Worm (Caenorhabditis elegans) whole organism, L3 larva: ENCODE results near the gene sqd-1.

Source experiments
- R02D3.7 ChIP-seq: fragments of 150-350 bp; optimal IDR thresholded peaks from 2 replicates; lab custom pipeline; 2014; ENCODE audit warnings: missing biosample characterization, missing genetic modification characterization
- ZK546.5 ChIP-seq: sonication (generic microtip); optimal IDR thresholded peaks from 2 replicates; lab custom pipeline; 2017; ENCODE audit warnings: missing biosample characterization, missing genetic modification characterization
- aly-2 ChIP-seq: fragments of 150-350 bp; optimal IDR thresholded peaks from 2 replicates; lab custom pipeline; 2014; ENCODE audit warnings: missing biosample characterization, missing genetic modification characterization
- ama-1 ChIP-seq: fragments of 150-350 bp; optimal IDR thresholded peaks from 2 replicates; lab custom pipeline; 2018
- ceh-16 ChIP-seq: sonication (generic microtip); optimal IDR thresholded peaks from 2 replicates; lab custom pipeline; 2017; ENCODE audit warnings: missing biosample characterization, missing genetic modification characterization
- ceh-28 ChIP-seq: fragments of 150-350 bp; optimal IDR thresholded peaks from 2 replicates; lab custom pipeline; 2014; ENCODE audit warnings: missing biosample characterization, missing genetic modification reagents, missing genetic modification characterization
- ceh-82 ChIP-seq: fragments of 150-350 bp; optimal IDR thresholded peaks from 2 replicates; lab custom pipeline; 2014; ENCODE audit warnings: missing biosample characterization, missing genetic modification characterization
- ceh-9 ChIP-seq: sonication (generic microtip); optimal IDR thresholded peaks from 2 replicates; lab custom pipeline; 2018; ENCODE audit warnings: missing biosample characterization, missing genetic modification characterization
- daf-12 ChIP-seq: fragments of 150-350 bp; optimal IDR thresholded peaks from 2 replicates; lab custom pipeline; 2014; ENCODE audit warnings: missing biosample characterization, missing genetic modification reagents, missing genetic modification characterization
- egl-27 ChIP-seq: sonication (generic microtip); optimal IDR thresholded peaks from 4 replicates; lab custom pipeline; 2017; ENCODE audit warnings: missing biosample characterization, missing genetic modification reagents, missing genetic modification characterization
- egl-5 ChIP-seq: fragments of 150-350 bp; optimal IDR thresholded peaks from 2 replicates; lab custom pipeline; 2017; ENCODE audit warnings: missing biosample characterization, missing genetic modification reagents, missing genetic modification characterization, inconsistent platforms
- elt-1 ChIP-seq: fragments of 150-350 bp; optimal IDR thresholded peaks from 2 replicates; lab custom pipeline; 2014; ENCODE audit warnings: missing biosample characterization, missing genetic modification characterization
- elt-2 ChIP-seq: sonication (generic microtip); optimal IDR thresholded peaks from 2 replicates; lab custom pipeline; 2016; ENCODE audit warnings: missing genetic modification reagents, mild to moderate bottlenecking, missing genetic modification characterization, missing compliant biosample characterization
- elt-3 ChIP-seq, 3 experiments: fragments of 150-350 bp in 1 of 3; sonication (generic microtip) in 2 of 3; optimal IDR thresholded peaks; 2 replicates in 2 of 3; 4 replicates in 1 of 3; lab custom pipeline; 2014 to 2017; ENCODE audit warnings: missing biosample characterization in 3 of 3, missing genetic modification characterization in 3 of 3
- eor-1 ChIP-seq, 2 experiments: fragments of 150-350 bp; optimal IDR thresholded peaks; 2 replicates each; lab custom pipeline; 2014 to 2018; ENCODE audit warnings: missing biosample characterization in 2 of 2, missing genetic modification characterization in 2 of 2
- fkh-10 ChIP-seq: sonication (generic microtip); optimal IDR thresholded peaks from 2 replicates; lab custom pipeline; 2017; ENCODE audit warnings: missing biosample characterization, missing genetic modification reagents, missing genetic modification characterization
- fkh-2 ChIP-seq: fragments of 150-350 bp; optimal IDR thresholded peaks from 2 replicates; lab custom pipeline; 2014; ENCODE audit warnings: missing biosample characterization, missing genetic modification reagents, missing genetic modification characterization
- fos-1 ChIP-seq: fragments of 150-350 bp; optimal IDR thresholded peaks from 2 replicates; lab custom pipeline; 2014; ENCODE audit warnings: missing biosample characterization, missing genetic modification characterization
- hmg-11 ChIP-seq: sonication (generic microtip); optimal IDR thresholded peaks from 2 replicates; lab custom pipeline; 2016; ENCODE audit warnings: missing genetic modification characterization, missing compliant biosample characterization
- jun-1 ChIP-seq: fragments of 150-350 bp; optimal IDR thresholded peaks from 2 replicates; lab custom pipeline; 2014; ENCODE audit warnings: missing biosample characterization, missing genetic modification reagents, missing genetic modification characterization
- lin-15B ChIP-seq: fragments of 150-350 bp; optimal IDR thresholded peaks from 2 replicates; lab custom pipeline; 2014; ENCODE audit warnings: missing biosample characterization, missing genetic modification characterization
- lin-39 ChIP-seq: fragments of 150-350 bp; optimal IDR thresholded peaks from 2 replicates; lab custom pipeline; 2018; ENCODE audit warnings: missing biosample characterization, missing genetic modification reagents, missing genetic modification characterization
- lsy-12 ChIP-seq: sonication (generic microtip); optimal IDR thresholded peaks from 2 replicates; lab custom pipeline; 2016; ENCODE audit warnings: mild to moderate bottlenecking, missing genetic modification characterization, missing compliant biosample characterization
- mdl-1 ChIP-seq: fragments of 150-350 bp; optimal IDR thresholded peaks from 2 replicates; lab custom pipeline; 2014; ENCODE audit warnings: missing biosample characterization, missing genetic modification characterization
- mml-1 ChIP-seq: fragments of 150-350 bp; sonication (generic microtip); optimal IDR thresholded peaks from 3 replicates; lab custom pipeline; 2014; ENCODE audit warnings: missing biosample characterization, missing genetic modification characterization
- nfya-1 ChIP-seq: sonication (generic microtip); optimal IDR thresholded peaks from 2 replicates; lab custom pipeline; 2017; ENCODE audit warnings: missing genetic modification characterization, mild to moderate bottlenecking, missing compliant biosample characterization, antibody characterized with exemption, moderate library complexity; ENCODE audit not compliant: insufficient read depth
- nhr-11 ChIP-seq: fragments of 150-350 bp; optimal IDR thresholded peaks from 2 replicates; lab custom pipeline; 2014; ENCODE audit warnings: missing biosample characterization, missing genetic modification characterization
- nhr-12 ChIP-seq: fragments of 150-350 bp; optimal IDR thresholded peaks from 2 replicates; lab custom pipeline; 2014; ENCODE audit warnings: missing biosample characterization, missing genetic modification characterization
- nhr-23 ChIP-seq: fragments of 150-350 bp; optimal IDR thresholded peaks from 2 replicates; lab custom pipeline; 2014; ENCODE audit warnings: missing biosample characterization, missing genetic modification reagents, missing genetic modification characterization
- nhr-237 ChIP-seq: fragments of 150-350 bp; optimal IDR thresholded peaks from 2 replicates; lab custom pipeline; 2014; ENCODE audit warnings: missing biosample characterization, missing genetic modification characterization
- nhr-25 ChIP-seq: sonication (generic microtip); optimal IDR thresholded peaks from 2 replicates; lab custom pipeline; 2017; ENCODE audit warnings: missing biosample characterization, missing genetic modification characterization
- nhr-28 ChIP-seq: fragments of 150-350 bp; optimal IDR thresholded peaks from 2 replicates; lab custom pipeline; 2014; ENCODE audit warnings: missing biosample characterization, missing genetic modification characterization
- nhr-43 ChIP-seq: sonication (generic microtip); optimal IDR thresholded peaks from 2 replicates; lab custom pipeline; 2016; ENCODE audit warnings: mild to moderate bottlenecking, missing genetic modification characterization, missing compliant biosample characterization; ENCODE audit not compliant: poor library complexity, severe bottlenecking
- nhr-67 ChIP-seq: fragments of 150-350 bp; optimal IDR thresholded peaks from 2 replicates; lab custom pipeline; 2014; ENCODE audit warnings: missing biosample characterization, missing genetic modification characterization
- nhr-76 ChIP-seq: fragments of 150-350 bp; sonication (generic microtip); optimal IDR thresholded peaks from 5 replicates; lab custom pipeline; 2014; ENCODE audit warnings: missing biosample characterization, missing genetic modification characterization
- nhr-77 ChIP-seq: fragments of 150-350 bp; optimal IDR thresholded peaks from 2 replicates; lab custom pipeline; 2014; ENCODE audit warnings: missing biosample characterization, missing genetic modification characterization
- pha-4 ChIP-seq: fragments of 150-350 bp; optimal IDR thresholded peaks from 2 replicates; lab custom pipeline; 2014; ENCODE audit warnings: missing biosample characterization, missing genetic modification reagents, missing genetic modification characterization
- pqm-1 ChIP-seq: fragments of 150-350 bp; optimal IDR thresholded peaks from 2 replicates; lab custom pipeline; 2017; ENCODE audit warnings: missing biosample characterization, missing genetic modification characterization, inconsistent platforms
- sea-2 ChIP-seq: fragments of 150-350 bp; sonication (generic microtip); optimal IDR thresholded peaks from 4 replicates; lab custom pipeline; 2014; ENCODE audit warnings: missing biosample characterization, missing genetic modification reagents, missing genetic modification characterization
- skn-1 ChIP-seq: fragments of 150-350 bp; optimal IDR thresholded peaks from 2 replicates; lab custom pipeline; 2014; ENCODE audit warnings: missing biosample characterization, missing genetic modification characterization
- snpc-4 ChIP-seq: fragments of 150-350 bp; optimal IDR thresholded peaks from 2 replicates; lab custom pipeline; 2014; ENCODE audit warnings: missing biosample characterization, missing genetic modification characterization
- tbx-2 ChIP-seq: sonication (generic microtip); optimal IDR thresholded peaks from 2 replicates; lab custom pipeline; 2016; ENCODE audit warnings: mild to moderate bottlenecking, missing genetic modification characterization, missing compliant biosample characterization
- unc-39 ChIP-seq: sonication (generic microtip); optimal IDR thresholded peaks from 4 replicates; lab custom pipeline; 2017; ENCODE audit warnings: missing biosample characterization, missing genetic modification characterization
- unc-62 ChIP-seq: fragments of 150-350 bp; sonication (generic microtip); optimal IDR thresholded peaks from 4 replicates; lab custom pipeline; 2014; ENCODE audit warnings: missing biosample characterization, missing genetic modification reagents, missing genetic modification characterization
- zag-1 ChIP-seq: fragments of 150-350 bp; optimal IDR thresholded peaks from 2 replicates; lab custom pipeline; 2014; ENCODE audit warnings: missing biosample characterization, missing genetic modification characterization
- ztf-11 ChIP-seq: fragments of 150-350 bp; optimal IDR thresholded peaks from 2 replicates; lab custom pipeline; 2014; ENCODE audit warnings: missing biosample characterization, missing genetic modification characterization
- ztf-4 ChIP-seq: fragments of 150-350 bp; optimal IDR thresholded peaks from 2 replicates; lab custom pipeline; 2014; ENCODE audit warnings: missing biosample characterization, missing genetic modification characterization

sqd-1 gene

DNA sequence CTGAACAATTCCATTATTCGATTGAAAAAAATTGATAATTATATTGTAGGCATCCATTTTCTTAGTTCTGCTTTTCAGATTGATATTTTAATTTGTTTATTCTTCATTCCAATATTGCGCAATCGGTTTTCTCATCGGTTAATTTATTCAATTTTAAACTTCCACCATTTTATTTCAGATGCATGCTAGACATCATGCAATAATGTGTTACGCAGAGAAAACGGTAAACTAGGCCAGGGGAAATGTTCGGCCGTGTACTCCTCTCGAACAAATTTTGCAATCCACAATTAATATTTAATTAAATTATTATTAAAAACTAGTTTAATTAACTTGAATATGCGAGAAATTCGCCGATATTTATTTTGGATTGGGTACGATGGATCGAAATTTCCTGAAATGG lies 2.3 kb upstream of the sqd-1 start, which contains the start of gene Y73B6BL.29:
Gene Y73B6BL.29, plus strand, starts transcription at position 263 of the 400 bp plus-strand sequence.
- peak; percentile 81 for TF ChIP-seq tbx-2 (tag; lab: Kevin White, UChicago)
- TF ChIP-seq ztf-11 (tag; lab: Kevin White, UChicago) = no peak
- peak; percentile 15 for TF ChIP-seq pqm-1
- TF ChIP-seq mdl-1 = peak; percentile 12
- TF ChIP-seq nhr-76 = no peak
- peak; percentile 56 for TF ChIP-seq elt-2 (tag; lab: Kevin White, UChicago)
- peak; percentile 72 for TF ChIP-seq nhr-25
- no peak for TF ChIP-seq elt-3 (tag; optimal IDR thresholded peaks at IDR 0.05; lab: Kevin White, UChicago)
- TF ChIP-seq lin-15B (tag; lab: Kevin White, UChicago) = peak; percentile 87
- TF ChIP-seq unc-62 = no peak
- no peak for TF ChIP-seq elt-1
- no peak for TF ChIP-seq nhr-67
- TF ChIP-seq jun-1 (tag; lab: Kevin White, UChicago) = peak; percentile 66
- peak; percentile 67 for TF ChIP-seq ceh-28 (tag; lab: Kevin White, UChicago)
- TF ChIP-seq nhr-12 (tag; lab: Kevin White, UChicago) = no peak
- TF ChIP-seq daf-12 (tag; lab: Kevin White, UChicago) = no peak
- TF ChIP-seq unc-39 (tag; lab: Kevin White, UChicago) = no peak
- TF ChIP-seq nfya-1 (tag; lab: Kevin White, UChicago) = peak; percentile 89
- peak; percentile 95 for TF ChIP-seq nhr-43 (tag; lab: Kevin White, UChicago)
- TF ChIP-seq ceh-16 (tag; lab: Kevin White, UChicago) = no peak
- no peak for TF ChIP-seq lin-39 (tag; lab: Kevin White, UChicago)
- no peak for TF ChIP-seq mml-1 (tag; lab: Kevin White, UChicago)
- no peak for TF ChIP-seq sea-2 (GFP tag; lab: Kevin White, UChicago)
- TF ChIP-seq nhr-11 (tag; lab: Kevin White, UChicago) = no peak
- no peak for TF ChIP-seq nhr-237 (tag; lab: Kevin White, UChicago)
- no peak for TF ChIP-seq fos-1 (tag; lab: Kevin White, UChicago)
- peak; percentile 32 for TF ChIP-seq ceh-82
- TF ChIP-seq nhr-28 (tag; lab: Kevin White, UChicago) = no peak
- TF ChIP-seq egl-27 = no peak
- peak; percentile 88 for TF ChIP-seq R02D3.7 (tag; lab: Kevin White, UChicago)
- TF ChIP-seq zag-1 (tag; lab: Kevin White, UChicago) = no peak
- TF ChIP-seq ztf-4 (tag; lab: Kevin White, UChicago) = no peak
- TF ChIP-seq snpc-4 (tag; lab: Kevin White, UChicago) = peak; percentile 90
- TF ChIP-seq aly-2 (tag; lab: Kevin White, UChicago) = no peak
- no peak for TF ChIP-seq nhr-77 (tag; lab: Kevin White, UChicago)
- peak; percentile 95 for TF ChIP-seq nhr-23 (tag; lab: Kevin White, UChicago)
- peak; percentile 51 for TF ChIP-seq hmg-11 (tag; lab: Kevin White, UChicago)
- peak in 1 of 2 experiments; percentile 55 for TF ChIP-seq eor-1 (tag; optimal IDR thresholded peaks at IDR 0.05; lab: Kevin White, UChicago)
- TF ChIP-seq lsy-12 (tag; lab: Kevin White, UChicago) = peak; percentile 84
- peak; percentile 63 for TF ChIP-seq ZK546.5 (tag; lab: Kevin White, UChicago)
- TF ChIP-seq ama-1 (lab: Kevin White, UChicago) = no peak
- TF ChIP-seq fkh-2 = no peak
- TF ChIP-seq skn-1 (tag; lab: Kevin White, UChicago) = peak; percentile 85
- peak; percentile 87 for TF ChIP-seq fkh-10
- peak; percentile 21 for TF ChIP-seq egl-5 (tag; lab: Kevin White, UChicago)
- TF ChIP-seq ceh-9 (tag; lab: Kevin White, UChicago) = no peak
- TF ChIP-seq pha-4 (tag; lab: Kevin White, UChicago) = peak; percentile 93
- TF ChIP-seq, all 47 proteins: peak for 22
